Worm (Caenorhabditis elegans) whole organism, L4 larva: ENCODE measurements around the gene R11G1.11.

Source experiments
- D1046.2 ChIP-seq: fragments of 200-800 bp; sonication (Bioruptor generic); IDR thresholded peaks from 2 replicates; pipeline ENCODE4 v1.3.6; 2022; ENCODE audit warnings: missing genetic modification characterization, missing compliant biosample characterization
- F10B5.3 ChIP-seq: sonication (generic microtip); optimal IDR thresholded peaks from 2 replicates; lab custom pipeline; 2016; ENCODE audit warnings: mild to moderate bottlenecking, missing genetic modification characterization, missing compliant biosample characterization
- F26F4.8 ChIP-seq: fragments of 200-800 bp; sonication (Bioruptor generic); conservative IDR thresholded peaks from 2 replicates; pipeline ENCODE4 v1.3.6; 2022; ENCODE audit warnings: missing genetic modification characterization, missing compliant biosample characterization
- F49E8.2 ChIP-seq: sonication (generic microtip); optimal IDR thresholded peaks from 2 replicates; lab custom pipeline; 2016; ENCODE audit warnings: missing compliant biosample characterization, mild to moderate bottlenecking, missing genetic modification characterization, borderline replicate concordance
- T20F7.1 ChIP-seq: fragments of 200-800 bp; sonication (Bioruptor generic); optimal IDR thresholded peaks from 2 replicates; lab custom pipeline; 2018; ENCODE audit warnings: mild to moderate bottlenecking, missing genetic modification characterization, missing compliant biosample characterization
- T26A8.4 ChIP-seq: fragments of 200-800 bp; sonication (Bioruptor generic); IDR thresholded peaks from 2 replicates; pipeline ENCODE4 v1.3.6; 2022; ENCODE audit warnings: missing genetic modification characterization, missing compliant biosample characterization
- ZK337.2 ChIP-seq: fragments of 200-800 bp; sonication (Bioruptor generic); IDR thresholded peaks from 2 replicates; pipeline ENCODE4 v1.3.6; 2022; ENCODE audit warnings: missing genetic modification reagents, missing genetic modification characterization, missing compliant biosample characterization
- aha-1 ChIP-seq: fragments of 150-350 bp; peaks from one replicate; lab custom pipeline; 2014; ENCODE audit warnings: missing biosample characterization, missing genetic modification characterization
- ama-1 ChIP-seq: fragments of 150-350 bp; optimal IDR thresholded peaks from 2 replicates; lab custom pipeline; 2014; ENCODE audit warnings: inconsistent platforms, mixed read lengths
- attf-4 ChIP-seq: sonication (generic microtip); optimal IDR thresholded peaks from 3 replicates; lab custom pipeline; 2017; ENCODE audit warnings: missing biosample characterization, missing genetic modification characterization
- ceh-20 ChIP-seq: fragments of 200-800 bp; sonication (Bioruptor generic); IDR thresholded peaks from 2 replicates; pipeline ENCODE4 v1.3.6; 2022; ENCODE audit warnings: missing genetic modification reagents, missing genetic modification characterization, missing compliant biosample characterization
- ceh-28 ChIP-seq: fragments of 150-350 bp; optimal IDR thresholded peaks from 2 replicates; lab custom pipeline; 2014; ENCODE audit warnings: missing biosample characterization, missing genetic modification reagents, missing genetic modification characterization
- ceh-32 ChIP-seq: sonication (generic microtip); optimal IDR thresholded peaks from 2 replicates; lab custom pipeline; 2016; ENCODE audit warnings: mild to moderate bottlenecking, missing genetic modification characterization, missing compliant biosample characterization; ENCODE audit not compliant: poor library complexity
- ceh-44 ChIP-seq: fragments of 200-800 bp; sonication (Bioruptor generic); IDR thresholded peaks from 2 replicates; pipeline ENCODE4 v1.3.6; 2022; ENCODE audit warnings: missing genetic modification reagents, missing genetic modification characterization, missing compliant biosample characterization
- ceh-62 ChIP-seq: sonication (generic microtip); optimal IDR thresholded peaks from 2 replicates; lab custom pipeline; 2017; ENCODE audit warnings: missing biosample characterization, missing genetic modification characterization
- daf-16 ChIP-seq, 3 experiments: sonication (generic microtip); optimal IDR thresholded peaks; 2 replicates each; lab custom pipeline; 2016 to 2017; ENCODE audit warnings: missing genetic modification characterization in 3 of 3, missing genetic modification reagents in 3 of 3, mild to moderate bottlenecking in 2 of 3, missing compliant biosample characterization in 2 of 3, missing biosample characterization in 1 of 3, moderate library complexity in 1 of 3
- daf-19 ChIP-seq: fragments of 200-800 bp; sonication (Bioruptor generic); conservative IDR thresholded peaks from 2 replicates; pipeline ENCODE4 v1.3.6; 2022; ENCODE audit warnings: missing genetic modification characterization, missing compliant biosample characterization
- dmd-6 ChIP-seq: fragments of 200-800 bp; sonication (Bioruptor generic); IDR thresholded peaks from 2 replicates; pipeline ENCODE4 v1.3.6; 2022; ENCODE audit warnings: missing genetic modification reagents, missing genetic modification characterization, missing compliant biosample characterization
- dmd-9 ChIP-seq: fragments of 200-800 bp; sonication (Bioruptor generic); IDR thresholded peaks from 2 replicates; pipeline ENCODE4 v1.3.6; 2022; ENCODE audit warnings: missing genetic modification reagents, missing genetic modification characterization, missing compliant biosample characterization
- dve-1 ChIP-seq: sonication (generic microtip); optimal IDR thresholded peaks from 2 replicates; lab custom pipeline; 2017; ENCODE audit warnings: antibody characterized with exemption, mild to moderate bottlenecking, missing genetic modification characterization, missing compliant biosample characterization; ENCODE audit not compliant: insufficient read depth
- fkh-10 ChIP-seq: fragments of 150-350 bp; optimal IDR thresholded peaks from 2 replicates; lab custom pipeline; 2014; ENCODE audit warnings: missing biosample characterization, missing genetic modification reagents, missing genetic modification characterization
- fos-1 ChIP-seq: fragments of 150-350 bp; optimal IDR thresholded peaks from 2 replicates; lab custom pipeline; 2014; ENCODE audit warnings: missing biosample characterization, missing genetic modification characterization
- hlh-11 ChIP-seq: fragments of 200-800 bp; sonication (Bioruptor generic); optimal IDR thresholded peaks from 2 replicates; lab custom pipeline; 2018; ENCODE audit warnings: mild to moderate bottlenecking, missing genetic modification characterization, missing compliant biosample characterization
- hlh-30 ChIP-seq: sonication (generic microtip); optimal IDR thresholded peaks from 2 replicates; lab custom pipeline; 2017; ENCODE audit warnings: antibody characterized with exemption, mild to moderate bottlenecking, missing genetic modification characterization, missing compliant biosample characterization; ENCODE audit not compliant: insufficient read depth
- hmg-1.1 ChIP-seq: fragments of 200-800 bp; sonication (Bioruptor generic); IDR thresholded peaks from 2 replicates; pipeline ENCODE4 v1.3.6; 2022; ENCODE audit warnings: missing genetic modification reagents, missing genetic modification characterization, missing compliant biosample characterization
- lin-1 ChIP-seq: fragments of 200-800 bp; sonication (Bioruptor generic); IDR thresholded peaks from 2 replicates; pipeline ENCODE4 v1.3.6; 2022; ENCODE audit warnings: missing genetic modification reagents, missing genetic modification characterization, missing compliant biosample characterization
- lin-38 ChIP-seq: fragments of 200-800 bp; sonication (Bioruptor generic); IDR thresholded peaks from 2 replicates; pipeline ENCODE4 v1.3.6; 2022; ENCODE audit warnings: missing genetic modification reagents, missing genetic modification characterization, missing compliant biosample characterization
- madf-9 ChIP-seq: fragments of 200-800 bp; sonication (Bioruptor generic); conservative IDR thresholded peaks from 2 replicates; pipeline ENCODE4 v1.3.6; 2022; ENCODE audit warnings: missing genetic modification reagents, missing genetic modification characterization, missing compliant biosample characterization
- mep-1 ChIP-seq: fragments of 150-350 bp; sonication (generic microtip); optimal IDR thresholded peaks from 3 replicates; lab custom pipeline; 2014; ENCODE audit warnings: missing biosample characterization, missing genetic modification characterization
- mes-2 ChIP-seq: sonication (generic microtip); optimal IDR thresholded peaks from 2 replicates; lab custom pipeline; 2016; ENCODE audit warnings: missing genotype, mild to moderate bottlenecking, missing genetic modification characterization, missing compliant biosample characterization; ENCODE audit not compliant: poor library complexity, severe bottlenecking
- mxl-3 ChIP-seq: fragments of 200-800 bp; sonication (Bioruptor generic); optimal IDR thresholded peaks from 2 replicates; lab custom pipeline; 2018; ENCODE audit warnings: mild to moderate bottlenecking, missing genetic modification characterization, missing compliant biosample characterization
- nhr-11 ChIP-seq: fragments of 150-350 bp; optimal IDR thresholded peaks from 2 replicates; lab custom pipeline; 2014; ENCODE audit warnings: missing biosample characterization, missing genetic modification characterization
- nhr-237 ChIP-seq: sonication (generic microtip); optimal IDR thresholded peaks from 2 replicates; lab custom pipeline; 2017; ENCODE audit warnings: missing biosample characterization, missing genetic modification characterization
- nhr-28 ChIP-seq: fragments of 150-350 bp; optimal IDR thresholded peaks from 2 replicates; lab custom pipeline; 2014; ENCODE audit warnings: missing biosample characterization, missing genetic modification characterization
- nhr-41 ChIP-seq: fragments of 200-800 bp; sonication (Bioruptor generic); IDR thresholded peaks from 2 replicates; pipeline ENCODE4 v1.3.6; 2022; ENCODE audit warnings: missing genetic modification reagents, missing genetic modification characterization, missing compliant biosample characterization
- nhr-48 ChIP-seq: sonication (generic microtip); optimal IDR thresholded peaks from 2 replicates; lab custom pipeline; 2016; ENCODE audit warnings: mild to moderate bottlenecking, missing genetic modification characterization, missing compliant biosample characterization
- nhr-6 ChIP-seq: fragments of 150-350 bp; optimal IDR thresholded peaks from 2 replicates; lab custom pipeline; 2014; ENCODE audit warnings: missing biosample characterization, missing genetic modification characterization
- nhr-77 ChIP-seq: fragments of 150-350 bp; optimal IDR thresholded peaks from 2 replicates; lab custom pipeline; 2014; ENCODE audit warnings: missing biosample characterization, missing genetic modification characterization
- pha-4 ChIP-seq, 2 experiments: fragments of 150-350 bp in 1 of 2; fragments of 200-800 bp in 1 of 2; sonication (Bioruptor generic) in 1 of 2; IDR thresholded peaks in 1 of 2; optimal IDR thresholded peaks in 1 of 2; 2 replicates each; pipeline versions ENCODE4 v1.3.6 to Lab custom; 2014 to 2022; ENCODE audit warnings: missing genetic modification characterization in 2 of 2, missing genetic modification reagents in 2 of 2, missing biosample characterization in 1 of 2, missing compliant biosample characterization in 1 of 2
- pqm-1 ChIP-seq: sonication (generic microtip); optimal IDR thresholded peaks from 2 replicates; lab custom pipeline; 2017; ENCODE audit warnings: missing biosample characterization, missing genetic modification characterization
- saeg-2 ChIP-seq: fragments of 200-800 bp; sonication (Bioruptor generic); IDR thresholded peaks from 2 replicates; pipeline ENCODE4 v1.3.6; 2022; ENCODE audit warnings: missing genetic modification reagents, missing genetic modification characterization, missing compliant biosample characterization
- sdz-12 ChIP-seq: fragments of 200-800 bp; sonication (Bioruptor generic); optimal IDR thresholded peaks from 2 replicates; lab custom pipeline; 2018; ENCODE audit warnings: mild to moderate bottlenecking, missing genetic modification characterization, missing compliant biosample characterization
- snpc-4 ChIP-seq: fragments of 150-350 bp; optimal IDR thresholded peaks from 2 replicates; lab custom pipeline; 2014; ENCODE audit warnings: missing biosample characterization, missing genetic modification characterization
- unc-62 ChIP-seq, 3 experiments: fragments of 150-350 bp in 1 of 3; sonication (generic microtip); optimal IDR thresholded peaks in 2 of 3; peaks in 1 of 3; 1 replicate in 1 of 3; 2 replicates in 2 of 3; lab custom pipeline; 2014 to 2017; ENCODE audit warnings: missing biosample characterization in 3 of 3, missing genetic modification characterization in 3 of 3, missing genetic modification reagents in 3 of 3, missing genotype in 1 of 3
- zag-1 ChIP-seq: fragments of 150-350 bp; optimal IDR thresholded peaks from 2 replicates; lab custom pipeline; 2014; ENCODE audit warnings: missing biosample characterization, missing genetic modification characterization
- ztf-11 ChIP-seq: fragments of 150-350 bp; optimal IDR thresholded peaks from 2 replicates; lab custom pipeline; 2014; ENCODE audit warnings: missing biosample characterization, missing genetic modification characterization

R11G1.11 gene

DNA sequence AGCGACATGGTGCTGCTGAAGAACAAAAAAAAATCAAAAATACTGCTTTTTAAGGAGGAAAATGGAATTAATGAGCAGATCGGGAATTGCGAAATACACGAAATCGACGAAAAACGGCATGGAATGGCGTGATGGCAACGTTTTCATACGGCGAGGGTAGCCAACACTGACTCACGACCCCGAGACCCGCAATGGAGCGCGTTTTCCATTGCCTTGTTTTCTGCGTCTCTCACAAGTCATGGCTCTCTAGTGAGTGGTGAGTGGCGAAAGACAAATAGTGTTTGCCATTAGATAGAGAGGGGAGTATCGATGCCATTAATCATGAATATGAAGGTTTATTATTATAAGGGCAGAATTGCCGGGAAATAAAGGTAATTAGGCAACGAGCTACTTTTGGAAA, 49.0 kb upstream of the R11G1.11 start, which contains the start of gene C18B2.4 (continued):
- TF ChIP-seq nhr-77 (peak; percentile 66), ceh-28 (no peak), ama-1 (lab: Kevin White, UChicago) (peak; percentile 51), hlh-11 (tag; lab: Kevin White, UChicago) (peak; percentile 87), T20F7.1 (GFP tag; lab: Kevin White, UChicago) (no peak), ZK337.2 (GFP tag; lab: Robert Waterston, UW) (no peak), dve-1 (tag; lab: Kevin White, UChicago) (peak; percentile 79)

DNA sequence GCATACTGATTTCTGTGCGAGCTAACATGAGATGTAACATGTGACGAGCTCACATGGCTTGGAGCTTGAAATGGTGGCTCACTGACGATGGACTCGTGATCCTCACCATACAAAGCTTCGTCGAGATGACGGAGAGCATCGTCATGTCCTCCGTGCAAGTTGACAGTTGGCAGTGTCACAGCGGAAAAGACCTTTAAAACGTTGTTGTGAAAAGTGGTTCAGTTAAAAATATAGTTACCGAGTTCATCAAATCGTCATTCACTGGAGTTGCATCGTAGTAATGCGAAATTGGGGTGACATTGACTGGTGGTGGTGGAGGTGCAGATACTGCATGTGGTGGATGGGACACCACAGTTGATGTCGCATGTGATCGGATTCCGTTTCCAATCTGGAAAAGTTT, 44.3 kb upstream of the R11G1.11 start:
- TF ChIP-seq fkh-10 (GFP tag; lab: Kevin White, UChicago), result no peak
- TF ChIP-seq sdz-12 (GFP tag; lab: Kevin White, UChicago), result no peak
- no peak for TF ChIP-seq D1046.2 (GFP tag; lab: Robert Waterston, UW)
- TF ChIP-seq dmd-9 (GFP tag; lab: Robert Waterston, UW), result no peak
- TF ChIP-seq unc-62 (GFP tag; optimal IDR thresholded peaks at IDR 0.05 in 1 of 2; lab: Kevin White, UChicago), result peak in 1 of 2 experiments; percentile 76
- no peak for TF ChIP-seq unc-62 (tag; optimal IDR thresholded peaks at IDR 0.05; lab: Kevin White, UChicago)
- TF ChIP-seq ceh-32 (tag; lab: Kevin White, UChicago), result no peak
- no peak for TF ChIP-seq ceh-20 (GFP tag; lab: Robert Waterston, UW)
- TF ChIP-seq aha-1 (tag; lab: Kevin White, UChicago), result peak; percentile 62
- no peak for TF ChIP-seq nhr-41

DNA sequence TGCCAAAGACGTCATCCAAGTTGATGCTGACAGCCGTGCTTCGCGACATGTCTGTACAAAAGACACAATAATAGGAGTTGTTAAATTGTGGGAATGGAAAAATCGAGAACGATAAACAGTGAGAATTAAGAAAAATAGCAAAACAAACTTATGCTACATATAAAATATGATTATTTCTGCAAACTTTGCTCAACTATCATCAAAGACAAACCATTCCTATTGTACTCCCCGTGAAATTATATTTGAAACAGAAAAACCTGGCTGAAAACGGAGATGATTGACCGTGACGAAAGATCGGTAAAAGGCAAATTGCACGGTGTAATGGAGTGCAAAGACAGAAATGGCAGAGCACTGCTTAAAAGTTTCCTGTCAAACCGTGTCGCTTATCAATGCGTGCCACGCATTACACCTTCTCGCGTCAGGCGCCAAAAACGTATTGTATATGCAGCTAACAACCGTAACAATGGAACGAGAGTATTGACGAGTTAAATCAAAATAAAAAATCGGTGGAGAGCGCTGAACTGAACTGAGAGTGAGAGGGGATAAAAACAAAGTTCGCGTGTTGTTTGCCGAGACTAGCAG, 43.6 kb upstream of the R11G1.11 start, which contains the start of gene C18B2.5:
Gene C18B2.5 (minus strand): TSS at position 51 of the 582 bp plus-strand sequence.
- TF ChIP-seq saeg-2 (GFP tag; lab: Robert Waterston, UW), result no peak
- no peak for TF ChIP-seq nhr-6
- no peak for TF ChIP-seq zag-1 (tag; lab: Kevin White, UChicago)
- no peak for TF ChIP-seq nhr-11 (tag; lab: Kevin White, UChicago)
- TF ChIP-seq mes-2 (tag; lab: Kevin White, UChicago), result no peak
- TF ChIP-seq dmd-6 (GFP tag; lab: Robert Waterston, UW), result peak; percentile 73
- no peak for TF ChIP-seq F10B5.3 (tag; lab: Kevin White, UChicago)
- TF ChIP-seq attf-4 (tag; lab: Kevin White, UChicago), result no peak
- no peak for TF ChIP-seq dmd-9 (GFP tag; lab: Robert Waterston, UW)
- no peak for TF ChIP-seq ceh-44 (GFP tag; lab: Robert Waterston, UW)
- peak; percentile 74 for TF ChIP-seq nhr-28 (tag; lab: Kevin White, UChicago)
- TF ChIP-seq ama-1 (lab: Kevin White, UChicago), result no peak
- no peak for TF ChIP-seq lin-1 (GFP tag; lab: Robert Waterston, UW)
- no peak for TF ChIP-seq nhr-48
- TF ChIP-seq mxl-3 (GFP tag; lab: Kevin White, UChicago), result peak; percentile 10
- peak; percentile 65 for TF ChIP-seq hlh-30 (tag; lab: Kevin White, UChicago)
- TF ChIP-seq nhr-237 (tag; lab: Kevin White, UChicago), result no peak
- no peak for TF ChIP-seq pha-4 (GFP tag; IDR thresholded peaks at IDR 0.05; lab: Robert Waterston, UW)
- TF ChIP-seq pha-4 (tag; optimal IDR thresholded peaks at IDR 0.05; lab: Kevin White, UChicago), result no peak
- no peak for TF ChIP-seq T26A8.4 (GFP tag; lab: Robert Waterston, UW)
- no peak for TF ChIP-seq fos-1
- no peak for TF ChIP-seq ceh-62
- TF ChIP-seq ztf-11 (tag; lab: Kevin White, UChicago), result no peak
- TF ChIP-seq daf-16 (GFP tag; optimal IDR thresholded peaks at IDR 0.05; lab: Kevin White, UChicago), result no peak
- peak; percentile 47 for TF ChIP-seq daf-16 (tag; optimal IDR thresholded peaks at IDR 0.05; lab: Kevin White, UChicago)
- peak; percentile 21 for TF ChIP-seq mep-1 (tag; lab: Kevin White, UChicago)
- no peak for TF ChIP-seq madf-9 (GFP tag; lab: Robert Waterston, UW)
- peak; percentile 66 for TF ChIP-seq hlh-11 (tag; lab: Kevin White, UChicago)
- TF ChIP-seq daf-19, result no peak
- no peak for TF ChIP-seq lin-38 (GFP tag; lab: Robert Waterston, UW)
- no peak for TF ChIP-seq F26F4.8
- TF ChIP-seq pqm-1 (tag; lab: Kevin White, UChicago), result peak; percentile 87
- TF ChIP-seq snpc-4, result no peak
- TF ChIP-seq hmg-1.1 (GFP tag; lab: Robert Waterston, UW), result no peak
- no peak for TF ChIP-seq F49E8.2 (tag; lab: Kevin White, UChicago)
